Worm (Caenorhabditis elegans) whole organism, L4 larva: ENCODE measurements around the gene ugt-41.

Source experiments
- F49E8.2 ChIP-seq: sonication (generic microtip); optimal IDR thresholded peaks from 2 replicates; lab custom pipeline; 2016; ENCODE audit warnings: missing compliant biosample characterization, mild to moderate bottlenecking, missing genetic modification characterization, borderline replicate concordance
- ceh-44 ChIP-seq: fragments of 200-800 bp; sonication (Bioruptor generic); IDR thresholded peaks from 2 replicates; pipeline ENCODE4 v1.3.6; 2022; ENCODE audit warnings: missing genetic modification reagents, missing genetic modification characterization, missing compliant biosample characterization
- daf-16 ChIP-seq, 3 experiments: sonication (generic microtip); optimal IDR thresholded peaks; 2 replicates each; lab custom pipeline; 2016 to 2017; ENCODE audit warnings: missing genetic modification characterization in 3 of 3, missing genetic modification reagents in 3 of 3, mild to moderate bottlenecking in 2 of 3, missing compliant biosample characterization in 2 of 3, missing biosample characterization in 1 of 3, moderate library complexity in 1 of 3
- lin-15B ChIP-seq: fragments of 150-350 bp; sonication (generic microtip); optimal IDR thresholded peaks from 3 replicates; lab custom pipeline; 2014; ENCODE audit warnings: missing biosample characterization, missing genetic modification characterization
- nhr-76 ChIP-seq: fragments of 150-350 bp; optimal IDR thresholded peaks from 2 replicates; lab custom pipeline; 2014; ENCODE audit warnings: missing biosample characterization, missing genetic modification characterization
- nhr-77 ChIP-seq: fragments of 150-350 bp; optimal IDR thresholded peaks from 2 replicates; lab custom pipeline; 2014; ENCODE audit warnings: missing biosample characterization, missing genetic modification characterization
- pha-4 ChIP-seq, 2 experiments: fragments of 150-350 bp in 1 of 2; fragments of 200-800 bp in 1 of 2; sonication (Bioruptor generic) in 1 of 2; IDR thresholded peaks in 1 of 2; optimal IDR thresholded peaks in 1 of 2; 2 replicates each; pipeline versions ENCODE4 v1.3.6 to Lab custom; 2014 to 2022; ENCODE audit warnings: missing genetic modification characterization in 2 of 2, missing genetic modification reagents in 2 of 2, missing biosample characterization in 1 of 2, missing compliant biosample characterization in 1 of 2
- rbr-2 ChIP-seq: sonication (generic microtip); optimal IDR thresholded peaks from 2 replicates; lab custom pipeline; 2016; ENCODE audit warnings: missing genotype, missing genetic modification characterization, missing compliant biosample characterization
- unc-130 ChIP-seq: sonication (generic microtip); optimal IDR thresholded peaks from 2 replicates; lab custom pipeline; 2016; ENCODE audit warnings: missing genetic modification reagents, missing genetic modification characterization, missing compliant biosample characterization
- vab-7 ChIP-seq: fragments of 200-800 bp; sonication (Bioruptor generic); IDR thresholded peaks from 2 replicates; pipeline ENCODE4 v1.3.6; 2022; ENCODE audit warnings: missing genetic modification reagents, missing genetic modification characterization, missing compliant biosample characterization

DNA sequence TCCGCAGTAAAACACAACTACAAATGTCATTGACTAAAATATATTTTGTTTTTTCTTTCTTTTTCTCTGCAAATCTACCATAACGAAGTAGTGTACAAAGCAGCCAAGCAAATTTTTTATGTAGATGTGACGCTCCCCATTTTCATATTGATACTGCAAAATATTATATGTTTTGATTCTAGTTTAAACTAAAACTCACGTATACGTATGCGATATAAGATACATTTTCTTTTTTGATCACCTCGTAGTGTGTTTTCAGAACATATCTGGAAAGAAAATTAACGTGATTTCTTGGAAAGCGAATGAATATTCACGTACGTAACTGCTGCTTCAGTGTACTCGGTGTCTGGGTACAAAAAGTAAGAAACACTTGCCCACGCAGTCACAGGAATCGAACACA is 26.5 kb downstream of the ugt-41 start:
- TF ChIP-seq daf-16 (GFP tag; optimal IDR thresholded peaks at IDR 0.05; lab: Kevin White, UChicago) = no peak
- TF ChIP-seq daf-16 (tag; optimal IDR thresholded peaks at IDR 0.05; lab: Kevin White, UChicago) = no peak
- no peak for TF ChIP-seq rbr-2 (tag; lab: Kevin White, UChicago)
- no peak for TF ChIP-seq ceh-44 (GFP tag; lab: Robert Waterston, UW)
- no peak for TF ChIP-seq vab-7 (GFP tag; lab: Robert Waterston, UW)
- no peak for TF ChIP-seq lin-15B (tag; lab: Kevin White, UChicago)
- TF ChIP-seq nhr-76 (tag; lab: Kevin White, UChicago) = no peak
- TF ChIP-seq F49E8.2 = no peak
- no peak for TF ChIP-seq unc-130 (GFP tag; lab: Kevin White, UChicago)
- TF ChIP-seq pha-4 (GFP tag; IDR thresholded peaks at IDR 0.05; lab: Robert Waterston, UW) = no peak
- no peak for TF ChIP-seq pha-4 (tag; optimal IDR thresholded peaks at IDR 0.05; lab: Kevin White, UChicago)
- TF ChIP-seq nhr-77 = no peak
